Fruit fly (Drosophila melanogaster): ENCODE measurements around the gene CRAT.

CRAT gene

dm6 chr3R:6400710-6401521 lies 25.1 kb upstream of the CRAT start:
- TF ChIP-seq EcR (GFP tag; optimal IDR thresholded peaks at IDR 0.05) (peak; percentile 8), CG10348 (GFP tag; IDR thresholded peaks at IDR 0.05) (no peak)

dm6 chr3R:6399752-6400151 lies 23.9 kb upstream of the CRAT start:
- TF ChIP-seq D1 (tag; optimal IDR thresholded peaks at IDR 0.05) = no peak
- TF ChIP-seq CG8301 (tag; optimal IDR thresholded peaks at IDR 0.05) = no peak
- no peak for TF ChIP-seq CG17806 (tag; optimal IDR thresholded peaks at IDR 0.05)

dm6 chr3R:6399289-6399688 lies 23.4 kb upstream of the CRAT start:
- TF ChIP-seq CG12605 (GFP tag; IDR thresholded peaks at IDR 0.05) (no peak), Ets98B (GFP tag; IDR thresholded peaks at IDR 0.05) (no peak)

- TF ChIP-seq CG34367 (tag; optimal IDR thresholded peaks at IDR 0.05) (no peak), CG10348 (GFP tag; IDR thresholded peaks at IDR 0.05) (no peak), CG14655 (GFP tag; optimal IDR thresholded peaks at IDR 0.05) (peak; percentile 4), Ets98B (GFP tag; IDR thresholded peaks at IDR 0.05) (no peak), Snoo (tag; optimal IDR thresholded peaks at IDR 0.05) (peak; percentile 60), CG8159 (tag; optimal IDR thresholded peaks at IDR 0.05) (peak; percentile 47), Pif1A (GFP tag; optimal IDR thresholded peaks at IDR 0.05) (peak; percentile 55), CG17806 (tag; optimal IDR thresholded peaks at IDR 0.05) (peak; percentile 6), CG13204 (GFP tag; optimal IDR thresholded peaks at IDR 0.05) (no peak), CG32121 (GFP tag; IDR thresholded peaks at IDR 0.05) (no peak), EcR (GFP tag; optimal IDR thresholded peaks at IDR 0.05) (peak; percentile 13), CG15710 (tag; optimal IDR thresholded peaks at IDR 0.05) (peak; percentile 37)
These were observed 21.8 kb upstream of the CRAT start for dm6 chr3R:6397611-6398092.

- TF ChIP-seq EcR (GFP tag; optimal IDR thresholded peaks at IDR 0.05) (peak; percentile 27), CG14655 (GFP tag; optimal IDR thresholded peaks at IDR 0.05) (no peak)
These were observed 20.8 kb upstream of the CRAT start for dm6 chr3R:6396613-6397012.

- TF ChIP-seq fd96Ca (GFP tag; IDR thresholded peaks at IDR 0.05) (no peak), CG34367 (tag; optimal IDR thresholded peaks at IDR 0.05) (no peak), EcR (GFP tag; optimal IDR thresholded peaks at IDR 0.05) (peak; percentile 73), D1 (tag; optimal IDR thresholded peaks at IDR 0.05) (no peak), CG10348 (GFP tag; IDR thresholded peaks at IDR 0.05) (no peak), CG9948 (tag; optimal IDR thresholded peaks at IDR 0.05) (peak; percentile 27), CG15710 (tag; optimal IDR thresholded peaks at IDR 0.05) (peak; percentile 45), Pif1B (GFP tag; optimal IDR thresholded peaks at IDR 0.05) (peak; percentile 16), CG13204 (GFP tag; optimal IDR thresholded peaks at IDR 0.05) (no peak), Pif1A (GFP tag; optimal IDR thresholded peaks at IDR 0.05) (peak; percentile 33), CG8159 (tag; optimal IDR thresholded peaks at IDR 0.05) (peak; percentile 51), CG8301 (tag; optimal IDR thresholded peaks at IDR 0.05) (peak; percentile 42), CG17806 (tag; optimal IDR thresholded peaks at IDR 0.05) (peak; percentile 48), Snoo (tag; optimal IDR thresholded peaks at IDR 0.05) (peak; percentile 50), gl (tag; optimal IDR thresholded peaks at IDR 0.05) (no peak)
These were observed 19.9 kb upstream of the CRAT start for dm6 chr3R:6395572-6396295.

dm6 chr3R:6394247-6394522 lies 18.3 kb upstream of the CRAT start:
- peak; percentile 33 for TF ChIP-seq EcR (GFP tag; optimal IDR thresholded peaks at IDR 0.05)
- no peak for TF ChIP-seq gl (tag; optimal IDR thresholded peaks at IDR 0.05)
- TF ChIP-seq CG4496 (GFP tag; IDR thresholded peaks at IDR 0.05) = no peak

dm6 chr3R:6393515-6394246 lies 17.8 kb upstream of the CRAT start:
- no peak for TF ChIP-seq Pif1B (GFP tag; optimal IDR thresholded peaks at IDR 0.05)
